Worm (Caenorhabditis elegans) whole organism, midembryonic: ENCODE data around the gene srg-2.

Source experiments
- T22C8.4 ChIP-seq: fragments of 200-800 bp; sonication (Bioruptor generic); IDR thresholded peaks from 2 replicates; pipeline ENCODE4 v1.3.6; 2022; ENCODE audit warnings: missing genetic modification characterization, missing compliant biosample characterization
- flt-1 ChIP-seq: fragments of 200-800 bp; sonication (Bioruptor generic); IDR thresholded peaks from 2 replicates; pipeline ENCODE4 v1.3.6; 2022; ENCODE audit warnings: missing genetic modification characterization, missing compliant biosample characterization
- klf-2 ChIP-seq: fragments of 200-800 bp; sonication (Bioruptor generic); conservative IDR thresholded peaks from 2 replicates; pipeline ENCODE4 v1.3.6; 2022; ENCODE audit warnings: missing genetic modification reagents, missing genetic modification characterization, missing compliant biosample characterization
- ref-1 ChIP-seq: fragments of 200-800 bp; sonication (Bioruptor generic); conservative IDR thresholded peaks from 2 replicates; pipeline ENCODE4 v1.3.6; 2022; ENCODE audit warnings: missing genetic modification reagents, missing genetic modification characterization, missing compliant biosample characterization
- ztf-23 ChIP-seq: fragments of 200-800 bp; sonication (Bioruptor generic); IDR thresholded peaks from 2 replicates; pipeline ENCODE4 v1.3.6; 2022; ENCODE audit warnings: missing genetic modification reagents, missing genetic modification characterization, missing compliant biosample characterization
- ztf-29 ChIP-seq: fragments of 200-800 bp; sonication (Bioruptor generic); IDR thresholded peaks from 2 replicates; pipeline ENCODE4 v1.3.6; 2022; ENCODE audit warnings: missing genetic modification reagents, missing genetic modification characterization, missing compliant biosample characterization

- TF ChIP-seq ztf-29: no peak
- TF ChIP-seq T22C8.4 (GFP tag; lab: Robert Waterston, UW): no peak
- no peak for TF ChIP-seq ref-1 (GFP tag; lab: Robert Waterston, UW)
- TF ChIP-seq ztf-23: no peak
- TF ChIP-seq flt-1 (GFP tag; lab: Robert Waterston, UW): no peak
- TF ChIP-seq klf-2 (GFP tag; lab: Robert Waterston, UW): no peak
These were observed 2.0 kb upstream of the srg-2 start, which contains the start of gene srg-4 for ce11 chrIII:6261985-6262384.
